Worm (Caenorhabditis elegans) whole organism, midembryonic: ENCODE measurements around the gene bath-1.

ENCODE experiments used
- T22C8.4 ChIP-seq: fragments of 200-800 bp; sonication (Bioruptor generic); IDR thresholded peaks from 2 replicates; pipeline ENCODE4 v1.3.6; 2022; ENCODE audit warnings: missing genetic modification characterization, missing compliant biosample characterization
- flt-1 ChIP-seq: fragments of 200-800 bp; sonication (Bioruptor generic); IDR thresholded peaks from 2 replicates; pipeline ENCODE4 v1.3.6; 2022; ENCODE audit warnings: missing genetic modification characterization, missing compliant biosample characterization
- klf-2 ChIP-seq: fragments of 200-800 bp; sonication (Bioruptor generic); conservative IDR thresholded peaks from 2 replicates; pipeline ENCODE4 v1.3.6; 2022; ENCODE audit warnings: missing genetic modification reagents, missing genetic modification characterization, missing compliant biosample characterization
- med-1 ChIP-seq: sonication (generic microtip); optimal IDR thresholded peaks from 2 replicates; lab custom pipeline; 2017; ENCODE audit warnings: missing genetic modification characterization, mild to moderate bottlenecking, missing compliant biosample characterization, antibody characterized with exemption, missing genetic modification reagents; ENCODE audit not compliant: insufficient read depth
- ref-1 ChIP-seq: fragments of 200-800 bp; sonication (Bioruptor generic); conservative IDR thresholded peaks from 2 replicates; pipeline ENCODE4 v1.3.6; 2022; ENCODE audit warnings: missing genetic modification reagents, missing genetic modification characterization, missing compliant biosample characterization

ce11 chrII:2028712-2029111 lies at the start of gene bath-1:
- TF ChIP-seq ref-1 (GFP tag; lab: Robert Waterston, UW): no peak
- TF ChIP-seq med-1 (GFP tag; lab: Kevin White, UChicago): no peak
- TF ChIP-seq klf-2 (GFP tag; lab: Robert Waterston, UW): no peak
- no peak for TF ChIP-seq T22C8.4 (GFP tag; lab: Robert Waterston, UW)
- TF ChIP-seq flt-1 (GFP tag; lab: Robert Waterston, UW): no peak
